Fruit fly (Drosophila melanogaster): ENCODE data around the gene CG5026.

Gene CG5026

DNA sequence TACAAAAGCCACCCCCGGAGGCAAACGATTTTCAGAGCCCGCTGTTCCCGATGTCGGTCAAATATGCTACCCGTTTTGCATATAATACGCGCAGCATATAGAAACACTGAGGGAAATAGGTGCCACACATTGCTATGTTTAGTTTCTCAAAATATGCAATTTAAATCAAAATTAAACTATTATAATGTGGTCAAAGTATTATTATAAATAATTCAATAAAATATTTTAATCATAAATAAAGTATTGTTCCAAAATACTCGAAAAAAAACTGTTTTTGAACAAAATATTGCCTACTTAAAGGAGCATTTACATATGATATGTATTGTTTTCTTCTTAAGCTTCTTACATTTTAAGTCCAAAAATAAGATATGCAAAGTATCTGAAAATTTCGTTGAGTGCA lies 17.4 kb upstream of the CG5026 start:
- no peak for TF ChIP-seq crp (GFP tag; optimal IDR thresholded peaks at IDR 0.05)
- TF ChIP-seq CG1024 (GFP tag; IDR thresholded peaks at IDR 0.05) = no peak
- peak in 1 of 2 experiments; percentile 62 for TF ChIP-seq bsh (GFP tag; optimal IDR thresholded peaks at IDR 0.05)
- no peak for TF ChIP-seq HmgZ (tag; optimal IDR thresholded peaks at IDR 0.05)
- TF ChIP-seq scrt (GFP tag; optimal IDR thresholded peaks at IDR 0.05) = peak; percentile 28
- TF ChIP-seq Med (GFP tag) = peak; percentile 26
- no peak for TF ChIP-seq CG31365 (tag; optimal IDR thresholded peaks at IDR 0.05)
- peak; percentile 57 for TF ChIP-seq ind (GFP tag; optimal IDR thresholded peaks at IDR 0.05)
- TF ChIP-seq Blimp-1 (GFP tag; optimal IDR thresholded peaks at IDR 0.05) = peak; percentile 69
- no peak for TF ChIP-seq org-1 (GFP tag; optimal IDR thresholded peaks at IDR 0.05)
- no peak for TF ChIP-seq CG12071 (GFP tag; optimal IDR thresholded peaks at IDR 0.05)
- no peak for TF ChIP-seq Gug (GFP tag; IDR thresholded peaks at IDR 0.05)
- no peak for TF ChIP-seq stwl (tag; optimal IDR thresholded peaks at IDR 0.05)
- TF ChIP-seq CG13775 (GFP tag; optimal IDR thresholded peaks at IDR 0.05) = peak; percentile 23
- TF ChIP-seq CG9727 (GFP tag; optimal IDR thresholded peaks at IDR 0.05) = peak; percentile 37
- no peak for TF ChIP-seq exex (tag; optimal IDR thresholded peaks at IDR 0.05)
- TF ChIP-seq CG10979 (tag; optimal IDR thresholded peaks at IDR 0.05) = peak; percentile 71
- peak; percentile 26 for TF ChIP-seq CG5180 (GFP tag; optimal IDR thresholded peaks at IDR 0.05)
- TF ChIP-seq CG6689 (GFP tag; IDR thresholded peaks at IDR 0.05) = peak; percentile 65
- TF ChIP-seq Nf-YB (GFP tag; optimal IDR thresholded peaks at IDR 0.05) = peak; percentile 26
- peak; percentile 59 for TF ChIP-seq CG17359 (tag; optimal IDR thresholded peaks at IDR 0.05)
- TF ChIP-seq CG10209 (GFP tag; optimal IDR thresholded peaks at IDR 0.05) = peak; percentile 59
- TF ChIP-seq CG32772 (GFP tag; IDR thresholded peaks at IDR 0.05) = 0 out of 2 replicates have a peak, but pooled peaks have one; percentile 26
- TF ChIP-seq tap (tag; optimal IDR thresholded peaks at IDR 0.05) = peak; percentile 52
- no peak for TF ChIP-seq HLH4C (GFP tag; IDR thresholded peaks at IDR 0.05; ENCODE audit: partially characterized antibody)
- peak; percentile 2 for TF ChIP-seq CG30020 (tag; optimal IDR thresholded peaks at IDR 0.05)
- TF ChIP-seq az2 (GFP tag; optimal IDR thresholded peaks at IDR 0.05) = peak; percentile 45
- no peak for TF ChIP-seq CG34376 (GFP tag; optimal IDR thresholded peaks at IDR 0.05)
- no peak for TF ChIP-seq lov (optimal IDR thresholded peaks at IDR 0.05)
- TF ChIP-seq lov (GFP tag; IDR thresholded peaks at IDR 0.05) = no peak
- no peak for TF ChIP-seq CG31224 (GFP tag; IDR thresholded peaks at IDR 0.05)
- TF ChIP-seq CG9609 (GFP tag; optimal IDR thresholded peaks at IDR 0.05) = no peak
- TF ChIP-seq CG2129 (GFP tag; IDR thresholded peaks at IDR 0.05; ENCODE audit: partially characterized antibody) = no peak
- TF ChIP-seq fd3F (GFP tag; optimal IDR thresholded peaks at IDR 0.05) = peak; percentile 53
- peak; percentile 19 for TF ChIP-seq Abd-B (GFP tag; optimal IDR thresholded peaks at IDR 0.05)
- peak; percentile 8 for TF ChIP-seq tin (GFP tag; optimal IDR thresholded peaks at IDR 0.05)
- TF ChIP-seq Ptx1 (GFP tag; IDR thresholded peaks at IDR 0.05) = peak; percentile 53; the same call in 1 of the 2 replicates
- TF ChIP-seq toy (GFP tag; IDR thresholded peaks at IDR 0.05) = no peak
- TF ChIP-seq Camta (GFP tag; optimal IDR thresholded peaks at IDR 0.05) = no peak
- TF ChIP-seq CG13894 (tag; optimal IDR thresholded peaks at IDR 0.05) = peak; percentile 57
- TF ChIP-seq NfI (GFP tag; optimal IDR thresholded peaks at IDR 0.05) = no peak
- TF ChIP-seq CG10267 (tag; optimal IDR thresholded peaks at IDR 0.05) = peak; percentile 22
- TF ChIP-seq Doc3 (GFP tag; IDR thresholded peaks at IDR 0.05; ENCODE audit: partially characterized antibody) = no peak
- peak; percentile 83 for TF ChIP-seq CG17361 (GFP tag; IDR thresholded peaks at IDR 0.05)
- TF ChIP-seq Dek (tag; optimal IDR thresholded peaks at IDR 0.05) = no peak
- TF ChIP-seq CG17829 (tag; optimal IDR thresholded peaks at IDR 0.05) = peak; percentile 69
- TF ChIP-seq sisA (GFP tag; IDR thresholded peaks at IDR 0.05) = peak; percentile 47; the same call in 1 of the 2 replicates
- TF ChIP-seq zen2 (GFP tag; IDR thresholded peaks at IDR 0.05; ENCODE audit: partially characterized antibody) = no peak
- no peak for TF ChIP-seq CG10431 (GFP tag; optimal IDR thresholded peaks at IDR 0.05)
- TF ChIP-seq Hr3 (GFP tag; optimal IDR thresholded peaks at IDR 0.05) = peak; percentile 60
